Worm (Caenorhabditis elegans) whole organism, midembryonic: Measurements from ENCODE around the gene gipc-2.

Source experiments
- T22C8.4 ChIP-seq: fragments of 200-800 bp; sonication (Bioruptor generic); IDR thresholded peaks from 2 replicates; pipeline ENCODE4 v1.3.6; 2022; ENCODE audit warnings: missing genetic modification characterization, missing compliant biosample characterization
- cog-1 ChIP-seq: sonication (generic microtip); optimal IDR thresholded peaks from 2 replicates; lab custom pipeline; 2016; ENCODE audit warnings: missing genetic modification characterization, missing compliant biosample characterization
- flt-1 ChIP-seq: fragments of 200-800 bp; sonication (Bioruptor generic); IDR thresholded peaks from 2 replicates; pipeline ENCODE4 v1.3.6; 2022; ENCODE audit warnings: missing genetic modification characterization, missing compliant biosample characterization
- klf-2 ChIP-seq: fragments of 200-800 bp; sonication (Bioruptor generic); conservative IDR thresholded peaks from 2 replicates; pipeline ENCODE4 v1.3.6; 2022; ENCODE audit warnings: missing genetic modification reagents, missing genetic modification characterization, missing compliant biosample characterization
- med-1 ChIP-seq: sonication (generic microtip); optimal IDR thresholded peaks from 2 replicates; lab custom pipeline; 2017; ENCODE audit warnings: missing genetic modification characterization, mild to moderate bottlenecking, missing compliant biosample characterization, antibody characterized with exemption, missing genetic modification reagents; ENCODE audit not compliant: insufficient read depth
- ref-1 ChIP-seq: fragments of 200-800 bp; sonication (Bioruptor generic); conservative IDR thresholded peaks from 2 replicates; pipeline ENCODE4 v1.3.6; 2022; ENCODE audit warnings: missing genetic modification reagents, missing genetic modification characterization, missing compliant biosample characterization
- tab-1 ChIP-seq: fragments of 200-800 bp; sonication (Bioruptor generic); IDR thresholded peaks from 2 replicates; pipeline ENCODE4 v1.3.6; 2022; ENCODE audit warnings: missing genetic modification characterization, missing compliant biosample characterization
- ztf-23 ChIP-seq: fragments of 200-800 bp; sonication (Bioruptor generic); IDR thresholded peaks from 2 replicates; pipeline ENCODE4 v1.3.6; 2022; ENCODE audit warnings: missing genetic modification reagents, missing genetic modification characterization, missing compliant biosample characterization
- ztf-29 ChIP-seq: fragments of 200-800 bp; sonication (Bioruptor generic); IDR thresholded peaks from 2 replicates; pipeline ENCODE4 v1.3.6; 2022; ENCODE audit warnings: missing genetic modification reagents, missing genetic modification characterization, missing compliant biosample characterization

ce11 chrIV:10036966-10037365, 9.5 kb upstream of the gipc-2 start, which contains the start of gene F44D12.10:
- TF ChIP-seq klf-2 (GFP tag; lab: Robert Waterston, UW), result no peak
- no peak for TF ChIP-seq flt-1 (GFP tag; lab: Robert Waterston, UW)
- TF ChIP-seq cog-1, result no peak
- no peak for TF ChIP-seq T22C8.4 (GFP tag; lab: Robert Waterston, UW)
- no peak for TF ChIP-seq tab-1 (GFP tag; lab: Robert Waterston, UW)
- TF ChIP-seq ztf-23 (GFP tag; lab: Robert Waterston, UW), result no peak
- no peak for TF ChIP-seq med-1
- no peak for TF ChIP-seq ref-1 (GFP tag; lab: Robert Waterston, UW)
- no peak for TF ChIP-seq ztf-29
